Fruit fly (Drosophila melanogaster) whole organism, embryonic: ENCODE measurements around the gene yellow-e2.

ENCODE experiments used
- Atf3 ChIP-seq: fragments of 200-800 bp; sonication (Bioruptor generic); optimal IDR thresholded peaks from 3 replicates; lab custom pipeline; 2016; ENCODE audit warnings: missing biosample characterization, missing genetic modification characterization
- Atf6 ChIP-seq: fragments of 200-800 bp; sonication (Bioruptor generic); IDR thresholded peaks from 2 replicates; pipeline ENCODE4 v1.3.6; 2022; ENCODE audit warnings: missing biosample characterization, missing genetic modification characterization
- B-H2 ChIP-seq: fragments of 200-800 bp; sonication (Bioruptor generic); optimal IDR thresholded peaks from 2 replicates; lab custom pipeline; 2018; ENCODE audit warnings: missing biosample characterization, mild to moderate bottlenecking, missing genetic modification characterization
- BtbVII ChIP-seq: fragments of 200-800 bp; sonication (Bioruptor generic); optimal IDR thresholded peaks from 3 replicates; lab custom pipeline; 2017; ENCODE audit warnings: missing biosample characterization, mild to moderate bottlenecking, missing genetic modification characterization
- CG10267 ChIP-seq: fragments of 200-800 bp; sonication (Bioruptor generic); optimal IDR thresholded peaks from 2 replicates; lab custom pipeline; 2018; ENCODE audit warnings: missing biosample characterization, mild to moderate bottlenecking, missing genetic modification characterization, moderate library complexity
- CG10565 ChIP-seq: fragments of 200-800 bp; sonication (Bioruptor generic); optimal IDR thresholded peaks from 3 replicates; lab custom pipeline; 2016; ENCODE audit warnings: missing biosample characterization, mild to moderate bottlenecking, missing genetic modification characterization
- CG11085 ChIP-seq: fragments of 200-800 bp; sonication (Bioruptor generic); IDR thresholded peaks from 2 replicates; pipeline ENCODE4 v1.3.6; 2022; ENCODE audit warnings: missing biosample characterization, missing genetic modification characterization
- CG14050 ChIP-seq: fragments of 200-800 bp; sonication (Bioruptor generic); IDR thresholded peaks from 3 replicates; pipeline ENCODE4 v1.3.6; 2022; ENCODE audit warnings: missing biosample characterization, missing genetic modification characterization
- CG15514 ChIP-seq: fragments of 200-800 bp; sonication (Bioruptor generic); optimal IDR thresholded peaks from 3 replicates; lab custom pipeline; 2017; ENCODE audit warnings: missing biosample characterization, missing genetic modification characterization, mild to moderate bottlenecking, moderate library complexity, missing genetic modification reagents
- CG1603 ChIP-seq: fragments of 200-800 bp; sonication (Bioruptor generic); optimal IDR thresholded peaks from 2 replicates; lab custom pipeline; 2019; ENCODE audit warnings: missing biosample characterization, mild to moderate bottlenecking, missing genetic modification characterization, moderate library complexity
- CG18011 ChIP-seq: fragments of 200-800 bp; sonication (Bioruptor generic); optimal IDR thresholded peaks from 2 replicates; lab custom pipeline; 2017; ENCODE audit warnings: missing biosample characterization, missing genetic modification characterization, mild to moderate bottlenecking, moderate library complexity, missing genotype
- CG2199 ChIP-seq: fragments of 200-800 bp; sonication (Bioruptor generic); IDR thresholded peaks from 3 replicates; pipeline ENCODE4 v1.3.6; 2022; ENCODE audit warnings: missing biosample characterization, missing genetic modification characterization
- CG30431 ChIP-seq: fragments of 200-800 bp; sonication (Bioruptor generic); optimal IDR thresholded peaks from 2 replicates; lab custom pipeline; 2017; ENCODE audit warnings: missing biosample characterization, missing genetic modification characterization
- CG31388 ChIP-seq: fragments of 200-800 bp; sonication (Bioruptor generic); optimal IDR thresholded peaks from 2 replicates; lab custom pipeline; 2016; ENCODE audit warnings: missing biosample characterization, missing genetic modification characterization
- CG3847 ChIP-seq: fragments of 200-800 bp; sonication (Bioruptor generic); IDR thresholded peaks from 2 replicates; pipeline ENCODE4 v1.3.6; 2022; ENCODE audit warnings: missing biosample characterization, missing genetic modification characterization
- CG4707 ChIP-seq: fragments of 200-800 bp; sonication (Bioruptor generic); optimal IDR thresholded peaks from 2 replicates; lab custom pipeline; 2018; ENCODE audit warnings: missing biosample characterization, mild to moderate bottlenecking, missing genetic modification characterization, moderate library complexity
- CG4730 ChIP-seq: fragments of 200-800 bp; sonication (Bioruptor generic); IDR thresholded peaks from 2 replicates; pipeline ENCODE4 v1.3.6; 2022; ENCODE audit warnings: missing biosample characterization, missing genetic modification characterization
- CG6272 ChIP-seq: fragments of 200-800 bp; sonication (Bioruptor generic); IDR thresholded peaks from 2 replicates; pipeline ENCODE4 v1.3.6; 2022; ENCODE audit warnings: missing biosample characterization, missing genetic modification characterization
- CG6854 ChIP-seq: fragments of 200-800 bp; sonication (Bioruptor generic); optimal IDR thresholded peaks from 3 replicates; lab custom pipeline; 2017; ENCODE audit warnings: missing biosample characterization, mild to moderate bottlenecking, missing genetic modification characterization
- CG9609 ChIP-seq: fragments of 200-800 bp; sonication (Bioruptor generic); optimal IDR thresholded peaks from 3 replicates; lab custom pipeline; 2016; ENCODE audit warnings: missing biosample characterization, missing genetic modification characterization
- Dref ChIP-seq: fragments of 200-800 bp; sonication (Bioruptor generic); IDR thresholded peaks from 2 replicates; pipeline ENCODE4 v1.3.6; 2022; ENCODE audit warnings: missing biosample characterization, missing genetic modification characterization
- HHEX ChIP-seq: fragments of 200-800 bp; sonication (Bioruptor generic); optimal IDR thresholded peaks from 3 replicates; lab custom pipeline; 2017; ENCODE audit warnings: missing biosample characterization, mild to moderate bottlenecking, missing genetic modification characterization, missing genetic modification reagents
- HLH54F ChIP-seq: fragments of 200-800 bp; sonication (Bioruptor generic); optimal IDR thresholded peaks from 3 replicates; lab custom pipeline; 2016; ENCODE audit warnings: missing biosample characterization, missing genetic modification characterization
- Hr51 ChIP-seq, 2 experiments: fragments of 200-800 bp; sonication (Bioruptor generic); optimal IDR thresholded peaks; 2 replicates in 1 of 2; 3 replicates in 1 of 2; lab custom pipeline; 2016 to 2018; ENCODE audit warnings: missing biosample characterization in 2 of 2, missing genetic modification characterization in 2 of 2, mild to moderate bottlenecking in 1 of 2, moderate library complexity in 1 of 2
- Lpt ChIP-seq: fragments of >200 bp; optimal IDR thresholded peaks from 2 replicates; lab custom pipeline; 2018; ENCODE audit warnings: missing biosample characterization, missing genetic modification characterization
- NFAT ChIP-seq: fragments of 200-800 bp; sonication (Bioruptor generic); IDR thresholded peaks from 2 replicates; pipeline ENCODE4 v1.3.6; 2022; ENCODE audit warnings: missing biosample characterization, missing genetic modification characterization
- Sin3A ChIP-seq: fragments of >200 bp; optimal IDR thresholded peaks from 2 replicates; lab custom pipeline; 2018
- Sox102F ChIP-seq: fragments of 200-800 bp; sonication (Bioruptor generic); optimal IDR thresholded peaks from 2 replicates; lab custom pipeline; 2018; ENCODE audit warnings: missing biosample characterization, mild to moderate bottlenecking, missing genetic modification characterization, moderate library complexity
- YL-1 ChIP-seq: fragments of 200-800 bp; sonication (Bioruptor generic); optimal IDR thresholded peaks from 3 replicates; lab custom pipeline; 2017; ENCODE audit warnings: missing biosample characterization, mild to moderate bottlenecking, missing genetic modification characterization
- ara ChIP-seq: fragments of 200-800 bp; sonication (Bioruptor generic); IDR thresholded peaks from 2 replicates; pipeline ENCODE4 v1.3.6; 2022; ENCODE audit warnings: missing biosample characterization, missing genetic modification characterization
- bsh ChIP-seq, 2 experiments: fragments of 200-800 bp; sonication (Bioruptor generic); optimal IDR thresholded peaks; 2 replicates each; lab custom pipeline; 2017 to 2018; ENCODE audit warnings: mild to moderate bottlenecking in 2 of 2, missing biosample characterization in 2 of 2, missing genetic modification characterization in 2 of 2, moderate library complexity in 1 of 2
- ci ChIP-seq: fragments of 200-800 bp; sonication (Bioruptor generic); IDR thresholded peaks from 3 replicates; pipeline ENCODE4 v1.3.6; 2022; ENCODE audit warnings: missing biosample characterization, missing genetic modification characterization
- crc ChIP-seq: fragments of 200-800 bp; sonication (Bioruptor generic); optimal IDR thresholded peaks from 2 replicates; lab custom pipeline; 2016; ENCODE audit warnings: missing biosample characterization, missing genetic modification characterization
- crp ChIP-seq, 2 experiments: fragments of 200-800 bp; sonication (Bioruptor generic); optimal IDR thresholded peaks; 2 replicates in 1 of 2; 3 replicates in 1 of 2; lab custom pipeline; 2017; ENCODE audit warnings: missing biosample characterization in 2 of 2, missing genetic modification characterization in 2 of 2, mild to moderate bottlenecking in 1 of 2, moderate library complexity in 1 of 2
- danr ChIP-seq: fragments of 200-800 bp; sonication (Bioruptor generic); IDR thresholded peaks from 2 replicates; pipeline ENCODE4 v1.3.6; 2022; ENCODE audit warnings: missing biosample characterization, missing genetic modification characterization
- dimm ChIP-seq: fragments of 200-800 bp; sonication (Bioruptor generic); IDR thresholded peaks from 2 replicates; pipeline ENCODE4 v1.3.6; 2022; ENCODE audit warnings: missing biosample characterization, missing genetic modification characterization
- disco-r ChIP-seq: fragments of 200-800 bp; sonication (Bioruptor generic); optimal IDR thresholded peaks from 2 replicates; lab custom pipeline; 2016; ENCODE audit warnings: missing biosample characterization, missing genetic modification characterization
- fd3F ChIP-seq: fragments of 200-800 bp; sonication (Bioruptor generic); optimal IDR thresholded peaks from 2 replicates; lab custom pipeline; 2018; ENCODE audit warnings: missing biosample characterization, mild to moderate bottlenecking, missing genetic modification characterization, moderate library complexity
- ftz-f1 ChIP-seq: fragments of 200-800 bp; sonication (Bioruptor generic); optimal IDR thresholded peaks from 2 replicates; lab custom pipeline; 2016; ENCODE audit warnings: missing biosample characterization, missing genetic modification characterization
- inv ChIP-seq: fragments of 200-800 bp; sonication (Bioruptor generic); IDR thresholded peaks from 2 replicates; pipeline ENCODE4 v1.3.6; 2022; ENCODE audit warnings: missing biosample characterization, missing genetic modification characterization; ENCODE audit not compliant: partially characterized antibody
- org-1 ChIP-seq: fragments of 200-800 bp; sonication (Bioruptor generic); optimal IDR thresholded peaks from 2 replicates; lab custom pipeline; 2017; ENCODE audit warnings: missing biosample characterization, missing genetic modification characterization
- ranshi ChIP-seq: fragments of 200-800 bp; sonication (Bioruptor generic); IDR thresholded peaks from 2 replicates; pipeline ENCODE4 v1.3.6; 2022; ENCODE audit warnings: missing biosample characterization, missing genetic modification characterization
- scrt ChIP-seq: fragments of 200-800 bp; sonication (Bioruptor generic); optimal IDR thresholded peaks from 2 replicates; lab custom pipeline; 2018; ENCODE audit warnings: missing biosample characterization, mild to moderate bottlenecking, missing genetic modification characterization, moderate library complexity
- slbo ChIP-seq: fragments of 200-800 bp; sonication (Bioruptor generic); IDR thresholded peaks from 2 replicates; pipeline ENCODE4 v1.3.6; 2022; ENCODE audit warnings: missing biosample characterization, missing genetic modification characterization
- tap ChIP-seq: fragments of 200-800 bp; optimal IDR thresholded peaks from 3 replicates; lab custom pipeline; 2019; ENCODE audit warnings: missing biosample characterization, mild to moderate bottlenecking, missing genetic modification characterization, moderate library complexity
- tio ChIP-seq: fragments of 200-800 bp; sonication (Bioruptor generic); optimal IDR thresholded peaks from 2 replicates; lab custom pipeline; 2017; ENCODE audit warnings: missing biosample characterization, missing genetic modification characterization, inconsistent platforms
- toy ChIP-seq: fragments of 200-800 bp; sonication (Bioruptor generic); IDR thresholded peaks from 2 replicates; pipeline ENCODE4 v1.3.6; 2022; ENCODE audit warnings: missing biosample characterization, missing genetic modification characterization
- ttk ChIP-seq: fragments of 200-800 bp; sonication (Bioruptor generic); IDR thresholded peaks from 2 replicates; pipeline ENCODE4 v2.1.2; 2022; ENCODE audit warnings: missing biosample characterization, missing genetic modification characterization
- yki ChIP-seq: fragments of >200 bp; optimal IDR thresholded peaks from 3 replicates; lab custom pipeline; 2018

Gene yellow-e2

dm6 chr3R:13364175-13365174 lies 42.3 kb downstream of the yellow-e2 start, which contains the start of gene Dic1 (continued):
- TF ChIP-seq CG6854, result peak; percentile 98
- peak; percentile 57 for TF ChIP-seq dimm (GFP tag; lab: Robert Waterston, UW)
- peak; percentile 98 for TF ChIP-seq BtbVII
- TF ChIP-seq Atf3 (GFP tag; lab: Kevin White, UChicago), result peak; percentile 88
- TF ChIP-seq Lpt, result no peak
- no peak for TF ChIP-seq Sin3A (lab: Kevin White, UChicago)
- peak; percentile 85 for TF ChIP-seq CG31388 (GFP tag; lab: Kevin White, UChicago)
- TF ChIP-seq toy (GFP tag; lab: Robert Waterston, UW), result peak; percentile 83
- peak; percentile 41 for TF ChIP-seq ftz-f1
- peak; percentile 45 for TF ChIP-seq yki (lab: Kevin White, UChicago)
- peak; percentile 95 for TF ChIP-seq CG10267
- peak; percentile 96 for TF ChIP-seq org-1
- TF ChIP-seq CG3847 (GFP tag; lab: Robert Waterston, UW), result peak; percentile 94
- TF ChIP-seq Hr51 (GFP tag; optimal IDR thresholded peaks at IDR 0.05; lab: Kevin White, UChicago), result peak; percentile 91 to 98
- TF ChIP-seq CG6272 (GFP tag; lab: Robert Waterston, UW), result peak; percentile 85
- peak; percentile 93 for TF ChIP-seq CG30431
- TF ChIP-seq inv, result no peak; the same call in 1 of the 2 replicates
- TF ChIP-seq B-H2 (GFP tag; lab: Kevin White, UChicago), result peak; percentile 90
- peak; percentile 79 for TF ChIP-seq ara (GFP tag; lab: Robert Waterston, UW)
- TF ChIP-seq scrt (GFP tag; lab: Kevin White, UChicago), result peak; percentile 96
- TF ChIP-seq Atf6 (GFP tag; lab: Robert Waterston, UW), result peak; percentile 95
- TF ChIP-seq YL-1 (GFP tag; lab: Kevin White, UChicago), result peak; percentile 93
- TF ChIP-seq danr, result peak; percentile 85
- peak; percentile 89 for TF ChIP-seq ranshi (GFP tag; lab: Robert Waterston, UW)
- TF ChIP-seq CG4707, result peak; percentile 77
- peak; percentile 76 for TF ChIP-seq disco-r (GFP tag; lab: Kevin White, UChicago)
- TF ChIP-seq Sox102F (GFP tag; lab: Kevin White, UChicago), result peak; percentile 98
- peak; percentile 77; the same call in 1 of the 3 replicates for TF ChIP-seq CG2199 (GFP tag; lab: Robert Waterston, UW)
- TF ChIP-seq ci (GFP tag; lab: Robert Waterston, UW), result peak; percentile 86; the same call in 2 of the 3 replicates
- no peak for TF ChIP-seq Dref (GFP tag; lab: Robert Waterston, UW)
- peak; percentile 97 for TF ChIP-seq HHEX (GFP tag; lab: Kevin White, UChicago)
- peak; percentile 89 for TF ChIP-seq CG9609 (GFP tag; lab: Kevin White, UChicago)
- TF ChIP-seq bsh (GFP tag; optimal IDR thresholded peaks at IDR 0.05; lab: Kevin White, UChicago), result peak; percentile 85 to 96
- TF ChIP-seq crc, result peak; percentile 75
- peak; percentile 80 for TF ChIP-seq CG11085 (GFP tag; lab: Robert Waterston, UW)
- TF ChIP-seq fd3F (GFP tag; lab: Kevin White, UChicago), result peak; percentile 94
- peak; percentile 85 for TF ChIP-seq CG10565 (GFP tag; lab: Kevin White, UChicago)
- peak; percentile 98 for TF ChIP-seq tio (GFP tag; lab: Kevin White, UChicago)
- TF ChIP-seq tap (tag; lab: Kevin White, UChicago), result peak; percentile 91
- TF ChIP-seq CG1603 (tag; lab: Kevin White, UChicago), result peak; percentile 67
- TF ChIP-seq crp (GFP tag; optimal IDR thresholded peaks at IDR 0.05; lab: Kevin White, UChicago), result peak in 1 of 2 experiments; percentile 59
- peak; percentile 90 for TF ChIP-seq CG15514 (GFP tag; lab: Kevin White, UChicago)
- TF ChIP-seq HLH54F (GFP tag; lab: Kevin White, UChicago), result peak; percentile 93
- TF ChIP-seq CG4730 (GFP tag; lab: Robert Waterston, UW), result peak; percentile 81
- peak; percentile 85 for TF ChIP-seq ttk (GFP tag; lab: Robert Waterston, UW)
- peak; percentile 87 for TF ChIP-seq CG18011 (GFP tag; lab: Kevin White, UChicago)
- peak; percentile 71 for TF ChIP-seq NFAT (GFP tag; lab: Robert Waterston, UW)
- TF ChIP-seq CG14050 (GFP tag; lab: Robert Waterston, UW), result peak; percentile 87
- TF ChIP-seq slbo (GFP tag; lab: Robert Waterston, UW), result peak; percentile 93
